Worm (Caenorhabditis elegans) whole organism, L2 larva: ENCODE measurements around the gene F14D7.12.
A peak's percentile ranks its signal among the peaks of the same experiment; 100 is the strongest.

Experiments used
- F13H6.1 ChIP-seq: sonication (generic microtip); optimal IDR thresholded peaks from 2 replicates; lab custom pipeline; 2016; ENCODE audit warnings: missing genetic modification characterization, missing compliant biosample characterization
- R02D3.7 ChIP-seq: fragments of 150-350 bp; optimal IDR thresholded peaks from 2 replicates; lab custom pipeline; 2014; ENCODE audit warnings: missing biosample characterization, missing genetic modification characterization
- Y55F3AM.14 ChIP-seq: fragments of 200-800 bp; sonication (Bioruptor generic); optimal IDR thresholded peaks from 2 replicates; lab custom pipeline; 2018; ENCODE audit warnings: mild to moderate bottlenecking, missing genetic modification characterization, missing compliant biosample characterization
- alr-1 ChIP-seq: fragments of 150-350 bp; optimal IDR thresholded peaks from 2 replicates; lab custom pipeline; 2014; ENCODE audit warnings: missing biosample characterization, missing genetic modification characterization
- aly-2 ChIP-seq: fragments of 150-350 bp; optimal IDR thresholded peaks from 2 replicates; lab custom pipeline; 2014; ENCODE audit warnings: missing biosample characterization, missing genetic modification characterization
- blmp-1 ChIP-seq: sonication (generic microtip); optimal IDR thresholded peaks from 2 replicates; lab custom pipeline; 2017; ENCODE audit warnings: missing genetic modification characterization, mild to moderate bottlenecking, missing compliant biosample characterization, antibody characterized with exemption, moderate library complexity; ENCODE audit not compliant: insufficient read depth
- ceh-16 ChIP-seq: fragments of 150-350 bp; optimal IDR thresholded peaks from 2 replicates; lab custom pipeline; 2014; ENCODE audit warnings: missing biosample characterization, missing genetic modification characterization
- ceh-82 ChIP-seq: fragments of 150-350 bp; optimal IDR thresholded peaks from 2 replicates; lab custom pipeline; 2014; ENCODE audit warnings: missing biosample characterization, missing genetic modification characterization
- crh-2 ChIP-seq: sonication (generic microtip); optimal IDR thresholded peaks from 2 replicates; lab custom pipeline; 2017; ENCODE audit warnings: missing biosample characterization, missing genetic modification characterization
- egl-27 ChIP-seq: sonication (generic microtip); optimal IDR thresholded peaks from 3 replicates; lab custom pipeline; 2017; ENCODE audit warnings: missing biosample characterization, missing genetic modification reagents, missing genetic modification characterization
- elt-1 ChIP-seq: fragments of 150-350 bp; optimal IDR thresholded peaks from 2 replicates; lab custom pipeline; 2014; ENCODE audit warnings: missing biosample characterization, missing genetic modification characterization
- elt-3 ChIP-seq: sonication (generic microtip); optimal IDR thresholded peaks from 2 replicates; lab custom pipeline; 2017; ENCODE audit warnings: missing biosample characterization, missing genetic modification characterization
- fos-1 ChIP-seq: fragments of 150-350 bp; optimal IDR thresholded peaks from 2 replicates; lab custom pipeline; 2014; ENCODE audit warnings: missing biosample characterization, missing genetic modification characterization
- gmeb-1 ChIP-seq: fragments of 150-350 bp; optimal IDR thresholded peaks from 2 replicates; lab custom pipeline; 2014; ENCODE audit warnings: missing biosample characterization, missing genetic modification characterization
- lin-11 ChIP-seq: fragments of 150-350 bp; sonication (generic microtip); optimal IDR thresholded peaks from 2 replicates; lab custom pipeline; 2014; ENCODE audit warnings: missing biosample characterization, missing genetic modification characterization, inconsistent platforms, mixed read lengths
- lin-13 ChIP-seq: fragments of 150-350 bp; optimal IDR thresholded peaks from 2 replicates; lab custom pipeline; 2014; ENCODE audit warnings: missing biosample characterization, missing genetic modification reagents, missing genetic modification characterization
- lin-39 ChIP-seq: fragments of 150-350 bp; optimal IDR thresholded peaks from 2 replicates; lab custom pipeline; 2014; ENCODE audit warnings: missing biosample characterization, missing genetic modification reagents, missing genetic modification characterization
- lsy-2 ChIP-seq, 2 experiments: fragments of 150-350 bp in 1 of 2; sonication (generic microtip) in 1 of 2; optimal IDR thresholded peaks; 2 replicates each; lab custom pipeline; 2014 to 2017; ENCODE audit warnings: missing biosample characterization in 2 of 2, missing genetic modification characterization in 2 of 2
- mab-5 ChIP-seq: fragments of 150-350 bp; optimal IDR thresholded peaks from 2 replicates; lab custom pipeline; 2014; ENCODE audit warnings: missing biosample characterization, missing genetic modification characterization
- nhr-10 ChIP-seq: sonication (generic microtip); optimal IDR thresholded peaks from 2 replicates; lab custom pipeline; 2017; ENCODE audit warnings: missing biosample characterization, missing genetic modification characterization
- nhr-12 ChIP-seq: fragments of 150-350 bp; optimal IDR thresholded peaks from 2 replicates; lab custom pipeline; 2014; ENCODE audit warnings: missing biosample characterization, missing genetic modification characterization
- nhr-21 ChIP-seq: fragments of 150-350 bp; optimal IDR thresholded peaks from 2 replicates; lab custom pipeline; 2014; ENCODE audit warnings: missing biosample characterization, missing genetic modification characterization
- nhr-23 ChIP-seq: fragments of 150-350 bp; optimal IDR thresholded peaks from 2 replicates; lab custom pipeline; 2014; ENCODE audit warnings: missing biosample characterization, missing genetic modification reagents, missing genetic modification characterization
- nhr-237 ChIP-seq: fragments of 150-350 bp; optimal IDR thresholded peaks from 2 replicates; lab custom pipeline; 2014; ENCODE audit warnings: missing biosample characterization, missing genetic modification characterization
- nhr-25 ChIP-seq: fragments of 150-350 bp; sonication (generic microtip); optimal IDR thresholded peaks from 3 replicates; lab custom pipeline; 2014; ENCODE audit warnings: missing biosample characterization, missing genetic modification characterization
- peb-1 ChIP-seq: fragments of 150-350 bp; optimal IDR thresholded peaks from 2 replicates; lab custom pipeline; 2014; ENCODE audit warnings: missing biosample characterization, missing genetic modification characterization
- sma-3 ChIP-seq: sonication (generic microtip); optimal IDR thresholded peaks from 2 replicates; lab custom pipeline; 2016; ENCODE audit warnings: missing genetic modification reagents, missing genetic modification characterization, missing compliant biosample characterization
- snpc-4 ChIP-seq: fragments of 150-350 bp; optimal IDR thresholded peaks from 2 replicates; lab custom pipeline; 2014; ENCODE audit warnings: missing biosample characterization, missing genetic modification characterization
- unc-39 ChIP-seq: fragments of 150-350 bp; optimal IDR thresholded peaks from 2 replicates; lab custom pipeline; 2014; ENCODE audit warnings: missing biosample characterization, missing genetic modification characterization
- unc-55 ChIP-seq: fragments of 150-350 bp; sonication (generic microtip); optimal IDR thresholded peaks from 3 replicates; lab custom pipeline; 2014; ENCODE audit warnings: missing biosample characterization, missing genetic modification reagents, missing genetic modification characterization
- zag-1 ChIP-seq: fragments of 150-350 bp; optimal IDR thresholded peaks from 2 replicates; lab custom pipeline; 2014; ENCODE audit warnings: missing biosample characterization, missing genetic modification characterization
- ztf-1 ChIP-seq: fragments of 200-800 bp; sonication (Bioruptor generic); conservative IDR thresholded peaks from 2 replicates; pipeline ENCODE4 v1.3.6; 2022; ENCODE audit warnings: missing genetic modification characterization, missing compliant biosample characterization
- ztf-11 ChIP-seq: sonication (generic microtip); optimal IDR thresholded peaks from 2 replicates; lab custom pipeline; 2017; ENCODE audit warnings: missing biosample characterization, missing genetic modification characterization
- ztf-4 ChIP-seq: fragments of 150-350 bp; optimal IDR thresholded peaks from 2 replicates; lab custom pipeline; 2014; ENCODE audit warnings: missing biosample characterization, missing genetic modification characterization

F14D7.12 gene

ce11 chrV:14331477-14331876, 31.7 kb downstream of the F14D7.12 start, which contains the start of gene F47B8.8:
TSS of gene F47B8.8 (plus strand) at chrV:14331733.
- TF ChIP-seq nhr-25 (tag; lab: Kevin White, UChicago): peak; percentile 30
- no peak for TF ChIP-seq lsy-2 (tag; optimal IDR thresholded peaks at IDR 0.05; lab: Kevin White, UChicago)
- TF ChIP-seq, all 48 proteins: peak for 1

DNA sequence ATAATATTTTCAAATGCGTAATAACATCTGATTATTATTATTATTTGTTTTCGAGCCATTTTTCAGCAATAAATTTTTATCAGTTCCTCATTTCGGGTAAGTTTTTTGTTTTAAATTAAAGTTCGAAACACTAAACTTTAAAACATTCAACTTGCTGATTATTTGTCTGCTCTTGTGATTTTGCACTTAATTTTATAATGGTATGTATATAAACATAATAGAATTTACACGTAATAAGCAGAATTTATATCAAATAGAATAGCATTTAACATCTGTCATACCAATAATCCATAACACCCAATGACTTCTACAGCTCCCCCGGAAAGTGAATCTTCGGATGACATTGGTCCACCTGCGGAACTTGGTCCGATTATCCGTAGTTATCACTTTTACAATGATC, 33.3 kb downstream of the F14D7.12 start, which contains the start of gene srm-4:
Gene srm-4 (plus strand): TSS at position 301 of the 400 bp plus-strand sequence.
- TF ChIP-seq mab-5 (tag; lab: Kevin White, UChicago) (no peak), nhr-12 (tag; lab: Kevin White, UChicago) (no peak), peb-1 (tag; lab: Kevin White, UChicago) (no peak), crh-2 (tag; lab: Kevin White, UChicago) (no peak), unc-55 (GFP tag; lab: Kevin White, UChicago) (no peak), lin-39 (tag; lab: Kevin White, UChicago) (no peak), lin-13 (no peak), nhr-10 (tag; lab: Kevin White, UChicago) (no peak), R02D3.7 (tag; lab: Kevin White, UChicago) (no peak), nhr-23 (no peak), gmeb-1 (tag; lab: Kevin White, UChicago) (no peak), sma-3 (GFP tag; lab: Kevin White, UChicago) (no peak), nhr-21 (tag; lab: Kevin White, UChicago) (no peak), Y55F3AM.14 (GFP tag; lab: Kevin White, UChicago) (no peak), ztf-11 (tag; lab: Kevin White, UChicago) (no peak), ztf-4 (tag; lab: Kevin White, UChicago) (no peak), zag-1 (tag; lab: Kevin White, UChicago) (no peak), snpc-4 (tag; lab: Kevin White, UChicago) (no peak)
- TF ChIP-seq, all 48 proteins: peak for 0

DNA sequence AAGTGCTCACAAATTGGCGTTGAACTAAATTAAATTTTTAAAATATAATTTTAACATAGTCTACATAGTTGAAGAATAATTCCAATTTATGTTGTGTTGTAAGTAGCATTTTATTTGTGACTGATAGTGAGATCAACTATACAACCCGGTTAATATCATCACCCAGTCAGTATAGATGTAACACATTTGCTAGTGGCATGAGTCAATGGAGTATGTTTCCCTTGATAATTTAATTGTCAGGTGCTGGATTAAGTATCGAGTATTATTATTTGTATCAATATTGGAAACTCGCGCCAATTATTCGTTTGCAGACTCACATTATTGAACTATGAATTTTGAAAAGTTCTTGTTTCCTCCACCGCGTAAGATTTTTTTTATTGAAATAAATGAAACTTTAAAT, 35.1 kb downstream of the F14D7.12 start, which contains the start of gene srm-5:
Gene srm-5 (plus strand): TSS at position 301 of the 400 bp plus-strand sequence.
- TF ChIP-seq ztf-11 (tag; lab: Kevin White, UChicago) (no peak), blmp-1 (tag; lab: Kevin White, UChicago) (no peak), Y55F3AM.14 (GFP tag; lab: Kevin White, UChicago) (no peak), nhr-23 (no peak), F13H6.1 (no peak), sma-3 (GFP tag; lab: Kevin White, UChicago) (no peak), zag-1 (tag; lab: Kevin White, UChicago) (no peak), ceh-16 (tag; lab: Kevin White, UChicago) (no peak), fos-1 (no peak), nhr-10 (tag; lab: Kevin White, UChicago) (no peak), aly-2 (tag; lab: Kevin White, UChicago) (no peak), elt-3 (tag; lab: Kevin White, UChicago) (no peak), peb-1 (tag; lab: Kevin White, UChicago) (no peak), ceh-82 (tag; lab: Kevin White, UChicago) (no peak), crh-2 (tag; lab: Kevin White, UChicago) (no peak)

DNA sequence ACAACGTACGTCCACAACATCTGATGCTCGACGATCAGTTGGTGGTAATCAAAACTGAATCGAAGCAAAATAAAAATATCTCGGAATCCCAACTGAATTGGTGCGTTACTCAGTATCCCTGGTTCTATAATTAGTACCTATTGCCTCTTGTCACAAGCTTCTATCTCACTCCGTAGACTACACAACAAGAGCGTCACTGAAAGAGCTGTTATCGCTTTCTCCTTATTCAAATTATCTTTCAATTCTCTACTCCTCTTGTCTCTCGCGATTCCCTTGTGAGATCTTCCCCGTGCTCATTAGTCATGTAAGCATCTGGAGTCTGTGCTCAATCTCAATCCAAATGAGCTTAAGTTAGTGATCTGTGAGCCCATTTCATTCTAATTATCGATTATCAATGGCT, 36.8 kb downstream of the F14D7.12 start, which contains the start of gene srm-6:
Gene srm-6 (plus strand): TSS at position 301 of the 400 bp plus-strand sequence.
- TF ChIP-seq nhr-237 (tag; lab: Kevin White, UChicago): no peak
- TF ChIP-seq blmp-1 (tag; lab: Kevin White, UChicago): no peak
- TF ChIP-seq elt-1: no peak
- TF ChIP-seq snpc-4 (tag; lab: Kevin White, UChicago): no peak
- TF ChIP-seq lin-13: no peak
- no peak for TF ChIP-seq gmeb-1 (tag; lab: Kevin White, UChicago)
- no peak for TF ChIP-seq peb-1 (tag; lab: Kevin White, UChicago)
- no peak for TF ChIP-seq F13H6.1
- no peak for TF ChIP-seq lin-11 (tag; lab: Kevin White, UChicago)
- no peak for TF ChIP-seq nhr-21 (tag; lab: Kevin White, UChicago)
- TF ChIP-seq zag-1 (tag; lab: Kevin White, UChicago): no peak
- no peak for TF ChIP-seq ztf-1 (GFP tag; lab: Robert Waterston, UW)
- TF ChIP-seq alr-1 (tag; lab: Kevin White, UChicago): no peak
- TF ChIP-seq egl-27 (tag; lab: Kevin White, UChicago): no peak
- TF ChIP-seq ztf-4 (tag; lab: Kevin White, UChicago): no peak
- no peak for TF ChIP-seq unc-39 (tag; lab: Kevin White, UChicago)
